Worm (Caenorhabditis elegans) whole organism, L4 larva: ENCODE results near the gene C05C10.2.
A peak's percentile ranks its signal among the peaks of the same experiment; 100 is the strongest.

Experiments
- F26F4.8 ChIP-seq: fragments of 200-800 bp; sonication (Bioruptor generic); conservative IDR thresholded peaks from 2 replicates; pipeline ENCODE4 v1.3.6; 2022; ENCODE audit warnings: missing genetic modification characterization, missing compliant biosample characterization
- T26A8.4 ChIP-seq: fragments of 200-800 bp; sonication (Bioruptor generic); IDR thresholded peaks from 2 replicates; pipeline ENCODE4 v1.3.6; 2022; ENCODE audit warnings: missing genetic modification characterization, missing compliant biosample characterization
- Y48G9A.11 ChIP-seq: fragments of 200-800 bp; sonication (Bioruptor generic); IDR thresholded peaks from 2 replicates; pipeline ENCODE4 v1.3.6; 2022; ENCODE audit warnings: missing genetic modification reagents, missing genetic modification characterization, missing compliant biosample characterization
- aha-1 ChIP-seq: fragments of 150-350 bp; peaks from one replicate; lab custom pipeline; 2014; ENCODE audit warnings: missing biosample characterization, missing genetic modification characterization
- aly-2 ChIP-seq: sonication (generic microtip); optimal IDR thresholded peaks from 2 replicates; lab custom pipeline; 2018; ENCODE audit warnings: missing biosample characterization, missing genetic modification characterization
- arid-1 ChIP-seq: fragments of 200-800 bp; sonication (Bioruptor generic); conservative IDR thresholded peaks from 2 replicates; pipeline ENCODE4 v1.3.6; 2022; ENCODE audit warnings: missing genetic modification reagents, missing genetic modification characterization, missing compliant biosample characterization
- ceh-20 ChIP-seq: fragments of 200-800 bp; sonication (Bioruptor generic); IDR thresholded peaks from 2 replicates; pipeline ENCODE4 v1.3.6; 2022; ENCODE audit warnings: missing genetic modification reagents, missing genetic modification characterization, missing compliant biosample characterization
- ceh-28 ChIP-seq: fragments of 150-350 bp; optimal IDR thresholded peaks from 2 replicates; lab custom pipeline; 2014; ENCODE audit warnings: missing biosample characterization, missing genetic modification reagents, missing genetic modification characterization
- ceh-44 ChIP-seq: fragments of 200-800 bp; sonication (Bioruptor generic); IDR thresholded peaks from 2 replicates; pipeline ENCODE4 v1.3.6; 2022; ENCODE audit warnings: missing genetic modification reagents, missing genetic modification characterization, missing compliant biosample characterization
- cey-2 ChIP-seq: sonication (generic microtip); optimal IDR thresholded peaks from 3 replicates; lab custom pipeline; 2017; ENCODE audit warnings: missing genetic modification characterization, mild to moderate bottlenecking, missing compliant biosample characterization, antibody characterized with exemption, borderline replicate concordance; ENCODE audit not compliant: insufficient read depth
- daf-16 ChIP-seq, 3 experiments: sonication (generic microtip); optimal IDR thresholded peaks; 2 replicates each; lab custom pipeline; 2016 to 2017; ENCODE audit warnings: missing genetic modification characterization in 3 of 3, missing genetic modification reagents in 3 of 3, mild to moderate bottlenecking in 2 of 3, missing compliant biosample characterization in 2 of 3, missing biosample characterization in 1 of 3, moderate library complexity in 1 of 3
- dmd-6 ChIP-seq: fragments of 200-800 bp; sonication (Bioruptor generic); IDR thresholded peaks from 2 replicates; pipeline ENCODE4 v1.3.6; 2022; ENCODE audit warnings: missing genetic modification reagents, missing genetic modification characterization, missing compliant biosample characterization
- dpl-1 ChIP-seq: fragments of 150-350 bp; optimal IDR thresholded peaks from 2 replicates; lab custom pipeline; 2014; ENCODE audit warnings: missing biosample characterization, missing genetic modification reagents, missing genetic modification characterization
- dve-1 ChIP-seq: sonication (generic microtip); optimal IDR thresholded peaks from 2 replicates; lab custom pipeline; 2017; ENCODE audit warnings: antibody characterized with exemption, mild to moderate bottlenecking, missing genetic modification characterization, missing compliant biosample characterization; ENCODE audit not compliant: insufficient read depth
- egl-27 ChIP-seq: sonication (generic microtip); optimal IDR thresholded peaks from 3 replicates; lab custom pipeline; 2017; ENCODE audit warnings: missing biosample characterization, missing genetic modification reagents, missing genetic modification characterization
- fos-1 ChIP-seq: fragments of 150-350 bp; optimal IDR thresholded peaks from 2 replicates; lab custom pipeline; 2014; ENCODE audit warnings: missing biosample characterization, missing genetic modification characterization
- gei-8 ChIP-seq: fragments of 200-800 bp; sonication (Bioruptor generic); optimal IDR thresholded peaks from 2 replicates; lab custom pipeline; 2018; ENCODE audit warnings: mild to moderate bottlenecking, missing genetic modification characterization, missing compliant biosample characterization
- hif-1 ChIP-seq, 2 experiments: sonication (generic microtip); optimal IDR thresholded peaks; 2 replicates each; lab custom pipeline; 2016 to 2017; ENCODE audit warnings: missing compliant biosample characterization in 2 of 2, missing genetic modification characterization in 2 of 2, missing genetic modification reagents in 2 of 2, missing genotype in 2 of 2, mild to moderate bottlenecking in 1 of 2
- hlh-11 ChIP-seq: fragments of 200-800 bp; sonication (Bioruptor generic); optimal IDR thresholded peaks from 2 replicates; lab custom pipeline; 2018; ENCODE audit warnings: mild to moderate bottlenecking, missing genetic modification characterization, missing compliant biosample characterization
- hmg-1.1 ChIP-seq: fragments of 200-800 bp; sonication (Bioruptor generic); IDR thresholded peaks from 2 replicates; pipeline ENCODE4 v1.3.6; 2022; ENCODE audit warnings: missing genetic modification reagents, missing genetic modification characterization, missing compliant biosample characterization
- lin-13 ChIP-seq: fragments of 150-350 bp; optimal IDR thresholded peaks from 2 replicates; lab custom pipeline; 2014; ENCODE audit warnings: missing biosample characterization, missing genetic modification reagents, missing genetic modification characterization
- lin-15B ChIP-seq: fragments of 150-350 bp; sonication (generic microtip); optimal IDR thresholded peaks from 3 replicates; lab custom pipeline; 2014; ENCODE audit warnings: missing biosample characterization, missing genetic modification characterization
- lin-38 ChIP-seq: fragments of 200-800 bp; sonication (Bioruptor generic); IDR thresholded peaks from 2 replicates; pipeline ENCODE4 v1.3.6; 2022; ENCODE audit warnings: missing genetic modification reagents, missing genetic modification characterization, missing compliant biosample characterization
- lin-39 ChIP-seq: fragments of 150-350 bp; optimal IDR thresholded peaks from 2 replicates; lab custom pipeline; 2014; ENCODE audit warnings: missing biosample characterization, missing genetic modification reagents, missing genetic modification characterization
- mep-1 ChIP-seq: fragments of 150-350 bp; sonication (generic microtip); optimal IDR thresholded peaks from 3 replicates; lab custom pipeline; 2014; ENCODE audit warnings: missing biosample characterization, missing genetic modification characterization
- mxl-2 ChIP-seq: fragments of 200-800 bp; sonication (Bioruptor generic); conservative IDR thresholded peaks from 2 replicates; pipeline ENCODE4 v1.3.6; 2022; ENCODE audit warnings: missing genetic modification reagents, missing genetic modification characterization, missing compliant biosample characterization
- mxl-3 ChIP-seq: fragments of 200-800 bp; sonication (Bioruptor generic); optimal IDR thresholded peaks from 2 replicates; lab custom pipeline; 2018; ENCODE audit warnings: mild to moderate bottlenecking, missing genetic modification characterization, missing compliant biosample characterization
- nhr-10 ChIP-seq: fragments of 150-350 bp; optimal IDR thresholded peaks from 2 replicates; lab custom pipeline; 2014; ENCODE audit warnings: missing biosample characterization, missing genetic modification characterization
- nhr-102 ChIP-seq: sonication (generic microtip); optimal IDR thresholded peaks from 2 replicates; lab custom pipeline; 2016; ENCODE audit warnings: mild to moderate bottlenecking, missing genetic modification characterization, moderate library complexity, missing compliant biosample characterization
- nhr-11 ChIP-seq: fragments of 150-350 bp; optimal IDR thresholded peaks from 2 replicates; lab custom pipeline; 2014; ENCODE audit warnings: missing biosample characterization, missing genetic modification characterization
- nhr-111 ChIP-seq: fragments of 200-800 bp; sonication (Bioruptor generic); optimal IDR thresholded peaks from 2 replicates; lab custom pipeline; 2018; ENCODE audit warnings: mild to moderate bottlenecking, missing genetic modification characterization, missing compliant biosample characterization
- nhr-25 ChIP-seq: sonication (generic microtip); optimal IDR thresholded peaks from 2 replicates; lab custom pipeline; 2017; ENCODE audit warnings: missing genetic modification characterization, mild to moderate bottlenecking, missing compliant biosample characterization, antibody characterized with exemption, moderate library complexity, borderline replicate concordance; ENCODE audit not compliant: insufficient read depth
- nhr-28 ChIP-seq: fragments of 150-350 bp; optimal IDR thresholded peaks from 2 replicates; lab custom pipeline; 2014; ENCODE audit warnings: missing biosample characterization, missing genetic modification characterization
- nhr-48 ChIP-seq: sonication (generic microtip); optimal IDR thresholded peaks from 2 replicates; lab custom pipeline; 2016; ENCODE audit warnings: mild to moderate bottlenecking, missing genetic modification characterization, missing compliant biosample characterization
- nhr-6 ChIP-seq: fragments of 150-350 bp; optimal IDR thresholded peaks from 2 replicates; lab custom pipeline; 2014; ENCODE audit warnings: missing biosample characterization, missing genetic modification characterization
- nhr-76 ChIP-seq: fragments of 150-350 bp; optimal IDR thresholded peaks from 2 replicates; lab custom pipeline; 2014; ENCODE audit warnings: missing biosample characterization, missing genetic modification characterization
- nhr-77 ChIP-seq: fragments of 150-350 bp; optimal IDR thresholded peaks from 2 replicates; lab custom pipeline; 2014; ENCODE audit warnings: missing biosample characterization, missing genetic modification characterization
- pha-4 ChIP-seq, 2 experiments: fragments of 150-350 bp in 1 of 2; fragments of 200-800 bp in 1 of 2; sonication (Bioruptor generic) in 1 of 2; IDR thresholded peaks in 1 of 2; optimal IDR thresholded peaks in 1 of 2; 2 replicates each; pipeline versions ENCODE4 v1.3.6 to Lab custom; 2014 to 2022; ENCODE audit warnings: missing genetic modification characterization in 2 of 2, missing genetic modification reagents in 2 of 2, missing biosample characterization in 1 of 2, missing compliant biosample characterization in 1 of 2
- pqm-1 ChIP-seq: sonication (generic microtip); optimal IDR thresholded peaks from 2 replicates; lab custom pipeline; 2017; ENCODE audit warnings: missing biosample characterization, missing genetic modification characterization
- rbr-2 ChIP-seq: sonication (generic microtip); optimal IDR thresholded peaks from 2 replicates; lab custom pipeline; 2016; ENCODE audit warnings: missing genotype, missing genetic modification characterization, missing compliant biosample characterization
- saeg-2 ChIP-seq: fragments of 200-800 bp; sonication (Bioruptor generic); IDR thresholded peaks from 2 replicates; pipeline ENCODE4 v1.3.6; 2022; ENCODE audit warnings: missing genetic modification reagents, missing genetic modification characterization, missing compliant biosample characterization
- sdz-12 ChIP-seq: fragments of 200-800 bp; sonication (Bioruptor generic); optimal IDR thresholded peaks from 2 replicates; lab custom pipeline; 2018; ENCODE audit warnings: mild to moderate bottlenecking, missing genetic modification characterization, missing compliant biosample characterization
- spr-1 ChIP-seq: sonication (generic microtip); optimal IDR thresholded peaks from 2 replicates; lab custom pipeline; 2016; ENCODE audit warnings: mild to moderate bottlenecking, missing genetic modification characterization, missing compliant biosample characterization
- spr-3 ChIP-seq: fragments of 200-800 bp; sonication (Bioruptor generic); optimal IDR thresholded peaks from 2 replicates; lab custom pipeline; 2018; ENCODE audit warnings: mild to moderate bottlenecking, missing genetic modification characterization, missing compliant biosample characterization
- tag-97 ChIP-seq: fragments of 200-800 bp; sonication (Bioruptor generic); IDR thresholded peaks from 2 replicates; pipeline ENCODE4 v1.3.6; 2022; ENCODE audit warnings: missing genetic modification characterization, missing compliant biosample characterization
- tra-1 ChIP-seq: fragments of 200-800 bp; sonication (Bioruptor generic); IDR thresholded peaks from 2 replicates; pipeline ENCODE4 v1.3.6; 2022; ENCODE audit warnings: missing genetic modification reagents, missing genetic modification characterization, missing compliant biosample characterization
- unc-130 ChIP-seq: sonication (generic microtip); optimal IDR thresholded peaks from 2 replicates; lab custom pipeline; 2016; ENCODE audit warnings: missing genetic modification reagents, missing genetic modification characterization, missing compliant biosample characterization
- unc-39 ChIP-seq: sonication (generic microtip); optimal IDR thresholded peaks from 2 replicates; lab custom pipeline; 2017; ENCODE audit warnings: missing biosample characterization, missing genetic modification characterization
- vab-7 ChIP-seq: fragments of 200-800 bp; sonication (Bioruptor generic); IDR thresholded peaks from 2 replicates; pipeline ENCODE4 v1.3.6; 2022; ENCODE audit warnings: missing genetic modification reagents, missing genetic modification characterization, missing compliant biosample characterization
- ztf-7 ChIP-seq: fragments of 150-350 bp; optimal IDR thresholded peaks from 2 replicates; lab custom pipeline; 2014; ENCODE audit warnings: missing biosample characterization, missing genetic modification characterization

C05C10.2 gene

DNA sequence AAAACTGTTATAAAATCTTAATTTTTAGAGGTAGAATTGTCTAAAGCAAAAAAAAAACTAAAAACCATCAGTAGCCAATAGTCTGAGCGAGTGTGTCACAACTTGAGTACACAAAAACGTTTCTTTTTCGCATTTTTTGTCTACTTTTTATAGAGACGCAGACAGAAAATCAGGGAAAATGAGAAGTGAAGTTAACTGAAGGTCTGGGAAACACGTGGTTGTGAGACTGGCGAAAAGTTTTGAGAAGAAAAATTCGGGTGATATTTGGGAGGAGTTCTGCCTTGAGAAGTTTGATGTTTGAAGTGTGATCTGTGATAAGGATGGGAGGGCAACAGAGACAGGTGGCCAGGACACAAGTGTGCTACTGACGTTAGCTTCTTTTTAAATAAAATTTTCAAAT is 15.6 kb downstream of the C05C10.2 start (continued):
- TF ChIP-seq nhr-76 (tag; lab: Kevin White, UChicago) (no peak), spr-3 (GFP tag; lab: Kevin White, UChicago) (no peak), daf-16 (GFP tag; optimal IDR thresholded peaks at IDR 0.05; lab: Kevin White, UChicago) (peak in 1 of 2 experiments; percentile 19), daf-16 (tag; optimal IDR thresholded peaks at IDR 0.05; lab: Kevin White, UChicago) (peak; percentile 85), T26A8.4 (peak; percentile 30; the same call in 1 of the 2 replicates), tra-1 (peak; percentile 84), egl-27 (tag; lab: Kevin White, UChicago) (no peak), nhr-6 (tag; lab: Kevin White, UChicago) (peak; percentile 12), aly-2 (no peak), hmg-1.1 (GFP tag; lab: Robert Waterston, UW) (peak; percentile 53; the same call in 1 of the 2 replicates), dmd-6 (GFP tag; lab: Robert Waterston, UW) (peak; percentile 93), lin-13 (GFP tag; lab: Kevin White, UChicago) (peak; percentile 75), aha-1 (tag; lab: Kevin White, UChicago) (peak; percentile 99), mep-1 (tag; lab: Kevin White, UChicago) (peak; percentile 90), nhr-25 (tag; lab: Kevin White, UChicago) (peak; percentile 7), pqm-1 (tag; lab: Kevin White, UChicago) (peak; percentile 26), unc-130 (GFP tag; lab: Kevin White, UChicago) (peak; percentile 13), pha-4 (GFP tag; IDR thresholded peaks at IDR 0.05; lab: Robert Waterston, UW) (no peak), pha-4 (tag; optimal IDR thresholded peaks at IDR 0.05; lab: Kevin White, UChicago) (peak; percentile 33), dve-1 (tag; lab: Kevin White, UChicago) (peak; percentile 92), lin-38 (GFP tag; lab: Robert Waterston, UW) (0 out of 2 replicates have a peak, but pooled peaks have one; percentile 28), ceh-20 (GFP tag; lab: Robert Waterston, UW) (peak; percentile 21; the same call in 1 of the 2 replicates), spr-1 (tag; lab: Kevin White, UChicago) (peak; percentile 47), dpl-1 (GFP tag; lab: Kevin White, UChicago) (peak; percentile 64), hlh-11 (peak; percentile 94), mxl-3 (GFP tag; lab: Kevin White, UChicago) (peak; percentile 100), hif-1 (tag; optimal IDR thresholded peaks at IDR 0.05; lab: Kevin White, UChicago) (peak in 1 of 2 experiments; percentile 53), nhr-102 (tag; lab: Kevin White, UChicago) (peak; percentile 73), nhr-11 (tag; lab: Kevin White, UChicago) (peak; percentile 99), mxl-2 (GFP tag; lab: Robert Waterston, UW) (no peak), nhr-77 (tag; lab: Kevin White, UChicago) (peak; percentile 65), ztf-7 (tag; lab: Kevin White, UChicago) (peak; percentile 27), sdz-12 (no peak), nhr-10 (tag; lab: Kevin White, UChicago) (peak; percentile 97), cey-2 (tag; lab: Kevin White, UChicago) (peak; percentile 91), tag-97 (GFP tag; lab: Robert Waterston, UW) (no peak), ceh-28 (tag; lab: Kevin White, UChicago) (no peak), arid-1 (GFP tag; lab: Robert Waterston, UW) (0 out of 2 replicates have a peak, but pooled peaks have one; percentile 24), F26F4.8 (GFP tag; lab: Robert Waterston, UW) (no peak)

DNA sequence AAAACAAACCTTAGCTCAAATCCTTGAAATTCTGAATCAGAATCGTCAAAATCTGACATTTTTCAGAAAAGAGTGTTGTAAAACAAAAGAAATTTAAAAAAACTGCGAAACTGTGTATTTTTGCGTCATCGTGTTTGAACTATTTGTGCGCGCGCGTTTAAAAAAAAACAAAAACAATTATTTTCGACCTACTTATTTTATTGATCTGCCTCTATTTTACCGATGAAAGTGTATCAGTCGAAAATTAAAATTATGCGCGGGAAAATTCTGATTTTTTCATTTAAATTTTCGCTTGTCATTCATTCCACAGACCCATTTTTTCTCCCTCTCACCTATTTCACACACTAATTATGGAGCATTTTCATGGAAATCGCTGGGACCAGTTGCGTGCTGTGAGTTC is 16.9 kb downstream of the C05C10.2 start, which contains the start of the genes C05C10.7 and C05C10.5:
C05C10.7 (minus strand) TSS at position 95 of the 400 bp plus-strand sequence.
C05C10.5 (plus strand) TSS at position 164 of the 400 bp plus-strand sequence.
- TF ChIP-seq spr-3 (GFP tag; lab: Kevin White, UChicago) (no peak), Y48G9A.11 (GFP tag; lab: Robert Waterston, UW) (peak; percentile 76), lin-38 (GFP tag; lab: Robert Waterston, UW) (peak; percentile 57), fos-1 (no peak), ceh-44 (GFP tag; lab: Robert Waterston, UW) (no peak), lin-39 (tag; lab: Kevin White, UChicago) (no peak), hlh-11 (no peak), nhr-48 (tag; lab: Kevin White, UChicago) (no peak), saeg-2 (GFP tag; lab: Robert Waterston, UW) (no peak), nhr-28 (tag; lab: Kevin White, UChicago) (no peak), rbr-2 (no peak), lin-15B (tag; lab: Kevin White, UChicago) (no peak), unc-130 (GFP tag; lab: Kevin White, UChicago) (peak; percentile 66), vab-7 (GFP tag; lab: Robert Waterston, UW) (no peak), unc-39 (tag; lab: Kevin White, UChicago) (no peak), gei-8 (no peak), nhr-111 (GFP tag; lab: Kevin White, UChicago) (no peak)
